Worm (Caenorhabditis elegans) whole organism, L4 larva: ENCODE measurements around the gene cgh-1.

Source experiments
- fos-1 ChIP-seq: fragments of 150-350 bp; optimal IDR thresholded peaks from 2 replicates; lab custom pipeline; 2014; ENCODE audit warnings: missing biosample characterization, missing genetic modification characterization
- lin-1 ChIP-seq: fragments of 200-800 bp; sonication (Bioruptor generic); IDR thresholded peaks from 2 replicates; pipeline ENCODE4 v1.3.6; 2022; ENCODE audit warnings: missing genetic modification reagents, missing genetic modification characterization, missing compliant biosample characterization
- saeg-2 ChIP-seq: fragments of 200-800 bp; sonication (Bioruptor generic); IDR thresholded peaks from 2 replicates; pipeline ENCODE4 v1.3.6; 2022; ENCODE audit warnings: missing genetic modification reagents, missing genetic modification characterization, missing compliant biosample characterization

DNA sequence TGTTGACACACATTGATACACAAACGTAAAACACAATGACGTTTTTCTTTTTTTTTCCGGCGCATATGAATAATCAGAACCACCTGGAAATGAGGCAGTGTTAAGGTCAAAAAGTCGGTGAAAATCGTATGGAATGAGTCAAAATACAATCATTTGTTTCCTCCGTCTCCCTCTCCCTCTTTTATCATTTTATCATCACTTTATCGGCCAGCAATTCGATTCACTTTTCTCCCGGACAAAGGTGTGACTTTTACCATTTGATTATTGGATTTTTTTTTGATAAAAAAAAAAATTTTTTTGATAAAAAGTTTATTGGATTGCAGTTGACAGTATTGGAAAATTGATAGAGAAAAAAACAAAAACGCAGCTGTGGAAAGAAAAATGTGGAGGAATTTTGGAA is 18.7 kb downstream of the cgh-1 start:
- TF ChIP-seq saeg-2 (GFP tag; lab: Robert Waterston, UW), result no peak
- TF ChIP-seq fos-1, result no peak
- TF ChIP-seq lin-1 (GFP tag; lab: Robert Waterston, UW), result peak; percentile 69; the same call in 1 of the 2 replicates
